Fruit fly (Drosophila melanogaster): ENCODE results near the gene Vti1a.

- TF ChIP-seq CG9948 (tag; optimal IDR thresholded peaks at IDR 0.05) (peak; percentile 76), CG15710 (tag; optimal IDR thresholded peaks at IDR 0.05) (peak; percentile 78), Snoo (tag; optimal IDR thresholded peaks at IDR 0.05) (peak; percentile 54), CG12605 (GFP tag; IDR thresholded peaks at IDR 0.05) (peak; percentile 41), Pif1B (GFP tag; optimal IDR thresholded peaks at IDR 0.05) (peak; percentile 50), CG17806 (tag; optimal IDR thresholded peaks at IDR 0.05) (peak; percentile 82), EcR (GFP tag; optimal IDR thresholded peaks at IDR 0.05) (no peak), D1 (tag; optimal IDR thresholded peaks at IDR 0.05) (peak; percentile 49)
Measured at dm6 chr3L:735948-736347, 43.2 kb upstream of the Vti1a start.
